Worm (Caenorhabditis elegans) whole organism, L2 larva: ENCODE data around the gene twk-9.

Experiments used
- F13H6.1 ChIP-seq: sonication (generic microtip); optimal IDR thresholded peaks from 2 replicates; lab custom pipeline; 2016; ENCODE audit warnings: missing genetic modification characterization, missing compliant biosample characterization
- elt-1 ChIP-seq: fragments of 150-350 bp; optimal IDR thresholded peaks from 2 replicates; lab custom pipeline; 2014; ENCODE audit warnings: missing biosample characterization, missing genetic modification characterization
- elt-3 ChIP-seq: sonication (generic microtip); optimal IDR thresholded peaks from 2 replicates; lab custom pipeline; 2017; ENCODE audit warnings: missing biosample characterization, missing genetic modification characterization
- lin-13 ChIP-seq: fragments of 150-350 bp; optimal IDR thresholded peaks from 2 replicates; lab custom pipeline; 2014; ENCODE audit warnings: missing biosample characterization, missing genetic modification reagents, missing genetic modification characterization
- lsy-2 ChIP-seq, 2 experiments: fragments of 150-350 bp in 1 of 2; sonication (generic microtip) in 1 of 2; optimal IDR thresholded peaks; 2 replicates each; lab custom pipeline; 2014 to 2017; ENCODE audit warnings: missing biosample characterization in 2 of 2, missing genetic modification characterization in 2 of 2
- nhr-11 ChIP-seq: fragments of 150-350 bp; optimal IDR thresholded peaks from 2 replicates; lab custom pipeline; 2014; ENCODE audit warnings: missing biosample characterization, missing genetic modification characterization
- nhr-237 ChIP-seq: fragments of 150-350 bp; optimal IDR thresholded peaks from 2 replicates; lab custom pipeline; 2014; ENCODE audit warnings: missing biosample characterization, missing genetic modification characterization
- ztf-11 ChIP-seq: sonication (generic microtip); optimal IDR thresholded peaks from 2 replicates; lab custom pipeline; 2017; ENCODE audit warnings: missing biosample characterization, missing genetic modification characterization
- ztf-4 ChIP-seq: fragments of 150-350 bp; optimal IDR thresholded peaks from 2 replicates; lab custom pipeline; 2014; ENCODE audit warnings: missing biosample characterization, missing genetic modification characterization

ce11 chrIV:9739001-9739400, 46.0 kb downstream of the twk-9 start:
- no peak for TF ChIP-seq ztf-11 (tag; lab: Kevin White, UChicago)
- TF ChIP-seq nhr-11 (tag; lab: Kevin White, UChicago) = no peak
- TF ChIP-seq lsy-2 (tag; optimal IDR thresholded peaks at IDR 0.05; lab: Kevin White, UChicago) = no peak
- no peak for TF ChIP-seq elt-3 (tag; lab: Kevin White, UChicago)
- TF ChIP-seq elt-1 (tag; lab: Kevin White, UChicago) = no peak
- TF ChIP-seq F13H6.1 (tag; lab: Kevin White, UChicago) = no peak
- no peak for TF ChIP-seq lin-13 (GFP tag; lab: Kevin White, UChicago)
- no peak for TF ChIP-seq ztf-4 (tag; lab: Kevin White, UChicago)
- TF ChIP-seq nhr-237 = no peak
